Worm (Caenorhabditis elegans) whole organism, L1 larva: ENCODE results near the gene K09D9.1.

Experiments used
- C34B4.2 ChIP-seq: sonication (generic microtip); optimal IDR thresholded peaks from 2 replicates; lab custom pipeline; 2017; ENCODE audit warnings: mild to moderate bottlenecking, missing genetic modification characterization, missing compliant biosample characterization
- aha-1 ChIP-seq: fragments of 150-350 bp; optimal IDR thresholded peaks from 2 replicates; lab custom pipeline; 2014; ENCODE audit warnings: missing biosample characterization, missing genetic modification characterization
- blmp-1 ChIP-seq: fragments of 150-350 bp; optimal IDR thresholded peaks from 2 replicates; lab custom pipeline; 2014; ENCODE audit warnings: missing biosample characterization, missing genetic modification characterization
- ceh-63 ChIP-seq: fragments of 200-800 bp; sonication (Bioruptor generic); optimal IDR thresholded peaks from 2 replicates; lab custom pipeline; 2018; ENCODE audit warnings: mild to moderate bottlenecking, missing genetic modification characterization, missing compliant biosample characterization
- ceh-88 ChIP-seq: fragments of 200-800 bp; sonication (Bioruptor generic); IDR thresholded peaks from 2 replicates; pipeline ENCODE4 v1.3.6; 2022; ENCODE audit warnings: missing genetic modification characterization, missing compliant biosample characterization
- ceh-90 ChIP-seq: sonication (generic microtip); optimal IDR thresholded peaks from 2 replicates; lab custom pipeline; 2016; ENCODE audit warnings: missing genetic modification characterization, missing compliant biosample characterization
- ces-1 ChIP-seq: fragments of 150-350 bp; optimal IDR thresholded peaks from 2 replicates; lab custom pipeline; 2014; ENCODE audit warnings: missing biosample characterization, missing genetic modification reagents, missing genetic modification characterization
- dpl-1 ChIP-seq, 3 experiments: fragments of 150-350 bp in 2 of 3; sonication (generic microtip) in 1 of 3; optimal IDR thresholded peaks; 2 replicates each; lab custom pipeline; 2014 to 2017; ENCODE audit warnings: missing biosample characterization in 3 of 3, missing genetic modification characterization in 3 of 3, missing genetic modification reagents in 3 of 3
- dsc-1 ChIP-seq: sonication (generic microtip); optimal IDR thresholded peaks from 2 replicates; lab custom pipeline; 2016; ENCODE audit warnings: mild to moderate bottlenecking, missing genetic modification characterization, missing compliant biosample characterization
- efl-1 ChIP-seq, 4 experiments: fragments of 150-350 bp; optimal IDR thresholded peaks in 3 of 4; peaks in 1 of 4; 1 replicate in 1 of 4; 2 replicates in 3 of 4; lab custom pipeline; 2014; ENCODE audit warnings: missing biosample characterization in 2 of 4, missing genetic modification characterization in 2 of 4, missing genetic modification reagents in 2 of 4
- egl-13 ChIP-seq: sonication (generic microtip); optimal IDR thresholded peaks from 2 replicates; lab custom pipeline; 2016; ENCODE audit warnings: missing genotype, missing genetic modification reagents, missing genetic modification characterization, missing compliant biosample characterization
- ets-5 ChIP-seq: fragments of 200-800 bp; sonication (Bioruptor generic); IDR thresholded peaks from 2 replicates; pipeline ENCODE4 v1.3.6; 2022; ENCODE audit warnings: missing genetic modification characterization, missing compliant biosample characterization
- fkh-8 ChIP-seq: sonication (generic microtip); optimal IDR thresholded peaks from 2 replicates; lab custom pipeline; 2016; ENCODE audit warnings: mild to moderate bottlenecking, missing genetic modification characterization, missing compliant biosample characterization
- hlh-17 ChIP-seq: fragments of 200-800 bp; sonication (Bioruptor generic); optimal IDR thresholded peaks from 2 replicates; lab custom pipeline; 2018; ENCODE audit warnings: missing genetic modification characterization, mild to moderate bottlenecking, missing compliant biosample characterization, moderate library complexity, borderline replicate concordance
- isw-1 ChIP-seq: fragments of 200-800 bp; sonication (Bioruptor generic); IDR thresholded peaks from 2 replicates; pipeline ENCODE4 v1.3.6; 2022; ENCODE audit warnings: missing genetic modification characterization, missing compliant biosample characterization
- jun-1 ChIP-seq: fragments of 150-350 bp; optimal IDR thresholded peaks from 2 replicates; lab custom pipeline; 2014; ENCODE audit warnings: missing biosample characterization, missing genetic modification reagents, missing genetic modification characterization
- lin-15B ChIP-seq: fragments of 150-350 bp; sonication (generic microtip); optimal IDR thresholded peaks from 3 replicates; lab custom pipeline; 2014; ENCODE audit warnings: missing biosample characterization, missing genetic modification characterization
- nhr-20 ChIP-seq: sonication (generic microtip); optimal IDR thresholded peaks from 2 replicates; lab custom pipeline; 2016; ENCODE audit warnings: mild to moderate bottlenecking, missing genetic modification characterization, missing compliant biosample characterization
- nhr-237 ChIP-seq: fragments of 150-350 bp; optimal IDR thresholded peaks from 2 replicates; lab custom pipeline; 2014; ENCODE audit warnings: missing biosample characterization, missing genetic modification characterization
- nhr-71 ChIP-seq: sonication (generic microtip); optimal IDR thresholded peaks from 2 replicates; lab custom pipeline; 2016; ENCODE audit warnings: mild to moderate bottlenecking, missing genetic modification characterization, moderate library complexity, missing compliant biosample characterization
- nhr-76 ChIP-seq: sonication (generic microtip); optimal IDR thresholded peaks from 2 replicates; lab custom pipeline; 2017; ENCODE audit warnings: missing biosample characterization, missing genetic modification characterization
- pag-3 ChIP-seq: sonication (generic microtip); optimal IDR thresholded peaks from 2 replicates; lab custom pipeline; 2017; ENCODE audit warnings: missing genetic modification characterization, mild to moderate bottlenecking, missing compliant biosample characterization, antibody characterized with exemption, borderline replicate concordance; ENCODE audit not compliant: insufficient read depth
- pqm-1 ChIP-seq: sonication (generic microtip); optimal IDR thresholded peaks from 3 replicates; lab custom pipeline; 2017; ENCODE audit warnings: missing biosample characterization, missing genetic modification characterization
- rnt-1 ChIP-seq: sonication (generic microtip); optimal IDR thresholded peaks from 2 replicates; lab custom pipeline; 2016; ENCODE audit warnings: mild to moderate bottlenecking, missing genetic modification characterization, moderate library complexity, missing compliant biosample characterization
- snpc-4 ChIP-seq: fragments of 150-350 bp; optimal IDR thresholded peaks from 2 replicates; lab custom pipeline; 2014; ENCODE audit warnings: missing biosample characterization, missing genetic modification characterization
- sptf-1 ChIP-seq: fragments of 150-350 bp; optimal IDR thresholded peaks from 2 replicates; lab custom pipeline; 2014; ENCODE audit warnings: missing biosample characterization, missing genetic modification characterization
- sup-37 ChIP-seq: fragments of 200-800 bp; sonication (Bioruptor generic); optimal IDR thresholded peaks from 2 replicates; lab custom pipeline; 2018; ENCODE audit warnings: mild to moderate bottlenecking, missing genetic modification characterization, missing compliant biosample characterization
- tbx-2 ChIP-seq: sonication (generic microtip); optimal IDR thresholded peaks from 2 replicates; lab custom pipeline; 2016; ENCODE audit warnings: missing genetic modification characterization, missing compliant biosample characterization
- unc-30 ChIP-seq: sonication (generic microtip); optimal IDR thresholded peaks from 2 replicates; lab custom pipeline; 2017; ENCODE audit warnings: missing biosample characterization, missing genetic modification characterization
- unc-62 ChIP-seq: fragments of 150-350 bp; optimal IDR thresholded peaks from 2 replicates; lab custom pipeline; 2014; ENCODE audit warnings: missing biosample characterization, missing genetic modification reagents, missing genetic modification characterization
- unc-86 ChIP-seq: sonication (generic microtip); optimal IDR thresholded peaks from 2 replicates; lab custom pipeline; 2016; ENCODE audit warnings: missing genetic modification characterization, missing compliant biosample characterization
- vab-15 ChIP-seq: sonication (generic microtip); optimal IDR thresholded peaks from 2 replicates; lab custom pipeline; 2017; ENCODE audit warnings: missing genotype, mild to moderate bottlenecking, missing genetic modification characterization, missing compliant biosample characterization

Gene K09D9.1

ce11 chrV:4007927-4008326, 16.9 kb upstream of the K09D9.1 start, which contains the start of gene srh-7:
TSS of gene srh-7 (plus strand) at chrV:4008227.
- TF ChIP-seq nhr-20 (no peak), sup-37 (GFP tag; lab: Kevin White, UChicago) (no peak), rnt-1 (tag; lab: Kevin White, UChicago) (no peak), sptf-1 (tag; lab: Kevin White, UChicago) (no peak)

DNA sequence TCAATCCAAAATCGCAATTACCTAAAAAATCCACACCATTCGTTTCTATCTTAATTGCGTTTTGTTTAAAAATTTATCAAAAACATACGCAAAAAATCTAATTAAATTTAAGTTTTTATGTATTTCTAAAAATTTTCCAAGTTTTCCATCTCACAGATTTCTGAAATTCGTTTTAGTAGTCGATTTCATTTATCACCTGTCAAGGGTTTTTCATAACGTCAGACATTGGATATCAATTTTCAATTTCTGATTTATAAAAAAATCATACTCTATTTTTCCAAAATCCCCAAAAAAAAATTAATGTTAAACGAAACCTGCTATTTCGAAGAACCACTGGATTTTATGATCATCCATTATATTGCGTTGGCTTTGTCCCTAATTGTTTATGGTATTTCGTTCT, 14.7 kb upstream of the K09D9.1 start, which contains the start of gene srh-4:
Gene srh-4 (plus strand): TSS at position 301 of the 400 bp plus-strand sequence.
- TF ChIP-seq ceh-88, result no peak
- TF ChIP-seq pag-3, result no peak
- no peak for TF ChIP-seq snpc-4 (tag; lab: Kevin White, UChicago)
- TF ChIP-seq jun-1, result no peak
- no peak for TF ChIP-seq rnt-1 (tag; lab: Kevin White, UChicago)
- no peak for TF ChIP-seq nhr-20
- TF ChIP-seq ces-1, result no peak
- no peak for TF ChIP-seq vab-15 (tag; lab: Kevin White, UChicago)
- no peak for TF ChIP-seq hlh-17
- TF ChIP-seq sptf-1 (tag; lab: Kevin White, UChicago), result no peak

DNA sequence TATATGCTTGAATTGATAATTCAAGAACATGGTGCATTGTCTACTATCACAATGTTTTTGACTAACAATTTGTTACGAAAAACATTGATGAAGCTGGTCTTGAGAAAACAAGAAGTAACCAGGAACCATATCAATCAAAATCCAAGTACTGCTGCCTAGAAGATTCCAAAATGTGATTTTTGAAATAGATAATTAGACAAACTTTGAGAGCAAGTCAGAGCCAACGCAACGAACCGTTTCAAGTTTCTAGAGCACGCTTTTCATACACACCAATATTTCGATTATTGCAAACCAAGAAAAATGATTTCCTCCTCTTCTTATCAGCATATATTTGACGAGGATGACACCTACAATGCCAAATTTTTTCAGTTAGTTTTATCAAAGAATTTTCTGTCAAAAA, 8.1 kb upstream of the K09D9.1 start, which contains the start of gene srw-89:
Gene srw-89 (plus strand): TSS at position 301 of the 400 bp plus-strand sequence.
- TF ChIP-seq tbx-2, result no peak
- no peak for TF ChIP-seq nhr-237 (tag; lab: Kevin White, UChicago)
- no peak for TF ChIP-seq ceh-63 (GFP tag; lab: Kevin White, UChicago)
- no peak for TF ChIP-seq lin-15B
- TF ChIP-seq unc-62, result no peak

DNA sequence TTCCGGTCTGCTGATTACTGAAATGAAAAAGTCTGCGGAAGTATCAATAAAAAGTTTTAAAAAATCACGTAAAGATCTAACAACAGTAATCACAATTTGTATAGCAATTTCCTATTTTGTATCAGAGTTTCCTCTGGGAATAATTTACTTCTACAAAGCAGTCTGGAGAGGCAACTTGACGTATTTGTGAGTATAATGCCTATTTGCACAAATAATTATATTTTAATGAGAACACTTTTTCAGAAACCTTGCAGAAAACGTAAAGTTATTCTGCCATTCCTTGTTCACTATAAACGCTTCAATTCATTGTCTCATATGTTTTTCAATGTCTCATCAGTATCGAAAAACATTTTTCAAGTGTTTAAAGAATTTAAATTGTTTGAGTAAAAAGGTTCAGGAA, 6.3 kb upstream of the K09D9.1 start:
- TF ChIP-seq C34B4.2 (tag; lab: Kevin White, UChicago) (no peak), efl-1 (optimal IDR thresholded peaks at IDR 0.05; lab: Kevin White, UChicago) (no peak), efl-1 (GFP tag; optimal IDR thresholded peaks at IDR 0.05 in 1 of 2; lab: Kevin White, UChicago) (peak in 1 of 2 experiments; percentile 62)
- TF ChIP-seq, all 84 proteins: peak for 1

DNA sequence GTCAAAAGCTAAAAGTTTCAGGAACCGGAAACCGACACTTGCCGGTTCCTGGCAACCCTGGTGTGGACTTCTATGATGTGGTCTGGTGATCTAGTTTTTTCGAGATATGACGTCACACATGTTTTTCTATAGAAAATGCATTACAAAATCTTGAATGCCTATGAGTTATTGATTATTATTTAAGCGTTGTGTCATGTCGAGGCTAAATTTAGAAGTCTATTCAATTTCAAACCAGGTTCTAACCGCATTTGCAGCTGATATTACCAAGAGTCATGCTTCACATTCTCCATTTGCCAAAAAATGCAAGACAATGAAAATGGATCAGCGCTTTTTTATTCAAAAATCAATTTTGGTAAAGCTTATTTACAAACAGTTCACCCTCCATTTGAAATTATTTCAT, 5.7 kb upstream of the K09D9.1 start, which contains the start of gene K09D9.3:
Gene K09D9.3 (plus strand): TSS at position 301 of the 400 bp plus-strand sequence.
- no peak for TF ChIP-seq pqm-1 (tag; lab: Kevin White, UChicago)
- no peak for TF ChIP-seq fkh-8 (tag; lab: Kevin White, UChicago)
- TF ChIP-seq unc-30 (tag; lab: Kevin White, UChicago), result no peak
- TF ChIP-seq nhr-76 (tag; lab: Kevin White, UChicago), result no peak
- TF ChIP-seq blmp-1 (tag; lab: Kevin White, UChicago), result no peak
- TF ChIP-seq unc-62, result no peak
- no peak for TF ChIP-seq efl-1 (optimal IDR thresholded peaks at IDR 0.05; lab: Kevin White, UChicago)
- TF ChIP-seq efl-1 (GFP tag; optimal IDR thresholded peaks at IDR 0.05 in 1 of 2; lab: Kevin White, UChicago), result no peak

- TF ChIP-seq dsc-1 (tag; lab: Kevin White, UChicago) (no peak), dpl-1 (GFP tag; optimal IDR thresholded peaks at IDR 0.05; lab: Kevin White, UChicago) (no peak), ceh-63 (GFP tag; lab: Kevin White, UChicago) (no peak), egl-13 (tag; lab: Kevin White, UChicago) (no peak), blmp-1 (tag; lab: Kevin White, UChicago) (no peak), ceh-90 (no peak), unc-86 (tag; lab: Kevin White, UChicago) (no peak), nhr-71 (tag; lab: Kevin White, UChicago) (no peak), aha-1 (tag; lab: Kevin White, UChicago) (no peak), isw-1 (GFP tag; lab: Robert Waterston, UW) (no peak), ets-5 (no peak)
Observed at ce11 chrV:4021776-4022175, 3.1 kb upstream of the K09D9.1 start, which contains the start of gene K09D9.14. TSS of gene K09D9.14 (minus strand) at chrV:4021876.
